Fruit fly (Drosophila melanogaster): ENCODE data around the gene Oscillin.

The Oscillin gene

DNA sequence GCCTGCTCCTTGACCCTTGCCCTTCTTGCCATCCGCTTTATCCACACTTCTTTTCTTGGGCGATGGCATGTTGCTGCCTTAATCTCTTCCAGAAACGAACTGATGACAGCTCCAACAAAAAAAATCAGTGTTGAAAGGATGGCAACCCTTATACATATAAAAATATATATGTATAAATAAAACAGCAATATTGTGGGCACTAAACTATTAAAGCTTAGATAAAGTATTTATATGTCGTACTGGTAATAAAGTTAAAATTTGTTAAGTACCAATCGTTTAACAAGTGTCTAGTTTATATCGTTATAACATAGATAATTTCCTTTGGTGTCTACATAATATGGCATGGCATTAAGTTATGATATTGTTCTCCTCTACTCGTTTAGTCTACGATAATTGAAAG lies 10.2 kb upstream of the Oscillin start, which contains the start of gene tomb:
tomb (minus strand) TSS at position 101 of the 400 bp plus-strand sequence.
- no peak for TF ChIP-seq noc (tag; optimal IDR thresholded peaks at IDR 0.05)

dm6 chr2L:5537063-5537462 lies 9.8 kb upstream of the Oscillin start:
- no peak for TF ChIP-seq noc (tag; optimal IDR thresholded peaks at IDR 0.05)

DNA sequence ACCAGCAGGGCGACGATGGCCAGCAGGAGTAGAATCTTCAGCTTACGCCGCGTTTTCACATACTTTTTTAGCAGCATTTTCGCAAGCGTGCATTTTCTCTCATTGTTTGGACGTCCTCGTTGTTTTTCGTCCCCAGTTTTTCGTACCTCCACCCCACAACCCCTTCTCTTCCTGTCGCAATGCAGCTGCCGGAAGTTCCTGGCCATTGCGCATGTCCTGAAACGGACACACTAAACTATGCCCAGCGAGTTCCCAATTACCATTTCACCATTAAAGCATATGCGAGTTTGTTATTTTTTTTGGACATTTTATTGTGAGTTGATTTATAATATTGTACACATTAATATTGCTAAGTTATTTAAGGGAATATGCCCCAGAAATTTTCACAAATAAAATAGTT lies 7.9 kb upstream of the Oscillin start, which contains the start of gene CG14015:
CG14015 (minus strand) TSS at position 163 of the 400 bp plus-strand sequence.
- TF ChIP-seq noc (tag; optimal IDR thresholded peaks at IDR 0.05): no peak

DNA sequence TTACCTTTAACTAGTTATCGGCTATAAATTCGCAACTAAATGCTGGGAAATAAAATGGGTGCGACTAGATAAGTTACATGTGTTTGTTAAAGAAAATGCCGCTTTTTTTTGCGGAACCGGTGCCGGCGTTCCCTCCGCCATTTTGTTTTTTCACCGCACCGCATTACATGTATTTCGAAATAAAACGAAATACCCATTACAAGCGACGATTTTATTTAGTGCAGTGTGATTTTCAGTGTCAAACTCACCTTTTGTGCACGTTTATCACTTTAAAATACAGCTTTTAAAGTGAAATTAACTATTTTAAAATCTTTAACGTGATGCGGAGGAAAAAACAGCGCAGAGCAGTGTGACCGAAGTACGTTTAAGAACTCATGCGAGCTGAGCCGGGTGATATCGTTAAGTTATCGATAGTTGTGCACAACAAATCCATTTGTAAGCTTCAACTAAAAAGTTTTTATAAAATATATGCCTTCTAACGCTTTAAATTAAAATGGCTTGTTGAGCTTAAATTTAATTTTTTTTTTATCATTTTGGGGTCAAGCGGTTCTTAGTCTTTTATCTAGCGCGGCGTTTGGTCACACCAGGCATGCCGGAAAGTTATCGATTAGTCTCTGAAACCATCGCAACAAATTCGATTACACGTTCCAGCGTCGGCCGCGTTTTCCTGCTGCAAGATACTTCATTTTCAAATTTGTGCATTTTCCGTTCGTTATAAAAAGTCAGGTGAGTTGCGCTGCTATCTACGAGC lies 4.8 kb upstream of the Oscillin start, which contains the start of the genes Hel25E and Lam:
Hel25E (minus strand) TSS at position 380 of the 751 bp plus-strand sequence.
Lam (plus strand) TSS at position 546 of the 751 bp plus-strand sequence.
- TF ChIP-seq noc (tag; optimal IDR thresholded peaks at IDR 0.05): no peak

DNA sequence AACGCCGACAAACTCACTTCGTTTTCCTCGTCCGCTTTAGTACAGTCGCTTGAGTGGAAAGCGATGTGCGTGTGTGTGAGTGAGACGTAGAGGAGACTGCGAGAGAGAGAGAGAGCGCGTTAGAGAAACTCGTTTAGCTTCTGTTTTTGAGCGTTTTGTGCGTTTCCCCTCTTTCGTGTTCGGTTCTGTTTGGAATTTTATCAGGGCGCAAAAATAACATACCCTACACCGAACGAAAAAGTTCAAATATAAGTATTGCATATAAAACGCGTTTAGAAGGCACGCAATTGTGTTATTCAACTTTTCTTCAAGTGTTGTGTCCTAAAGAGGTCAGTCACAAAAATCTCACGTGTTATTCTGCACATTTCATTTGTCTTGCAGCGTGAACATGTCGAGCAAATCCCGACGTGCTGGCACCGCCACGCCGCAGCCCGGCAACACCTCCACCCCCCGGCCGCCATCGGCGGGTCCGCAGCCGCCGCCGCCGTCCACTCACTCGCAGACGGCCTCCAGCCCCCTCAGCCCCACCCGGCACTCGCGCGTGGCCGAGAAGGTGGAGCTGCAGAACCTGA lies 3.9 kb upstream of the Oscillin start:
- peak; percentile 21 for TF ChIP-seq noc (tag; optimal IDR thresholded peaks at IDR 0.05)

- no peak for TF ChIP-seq noc (tag; optimal IDR thresholded peaks at IDR 0.05)
Measured at dm6 chr2L:5546207-5546517, 724 bp upstream of the Oscillin start.

DNA sequence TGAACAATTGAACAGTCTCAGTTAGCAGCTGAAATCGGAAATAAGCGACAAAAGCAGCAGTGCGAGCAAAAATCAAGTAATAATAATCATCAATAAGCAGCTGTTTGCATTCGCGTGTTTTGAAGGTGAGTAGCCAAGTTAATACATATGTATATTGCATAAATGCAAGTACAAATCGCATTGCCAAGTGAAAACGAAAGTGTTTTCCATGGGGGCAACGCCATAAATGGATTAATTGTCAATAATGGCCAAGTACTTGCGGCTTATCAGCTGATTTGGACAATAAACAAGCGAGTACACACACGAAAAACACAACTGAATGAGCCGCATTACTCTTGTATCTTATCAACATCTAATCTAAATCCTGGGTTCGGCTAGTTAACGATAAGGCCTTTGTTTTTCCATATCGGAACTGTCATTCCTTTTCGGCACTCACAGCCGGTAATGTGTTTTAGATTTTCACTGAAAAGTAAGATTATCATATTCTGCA lies 447 bp downstream of the Oscillin start:
- TF ChIP-seq noc (tag; optimal IDR thresholded peaks at IDR 0.05): peak; percentile 23

- no peak for TF ChIP-seq noc (tag; optimal IDR thresholded peaks at IDR 0.05)
Measured at dm6 chr2L:5550735-5551134, 3.8 kb downstream of the Oscillin start, which contains the start of gene CG14014. Gene CG14014, minus strand, starts transcription at chr2L:5550835.

DNA sequence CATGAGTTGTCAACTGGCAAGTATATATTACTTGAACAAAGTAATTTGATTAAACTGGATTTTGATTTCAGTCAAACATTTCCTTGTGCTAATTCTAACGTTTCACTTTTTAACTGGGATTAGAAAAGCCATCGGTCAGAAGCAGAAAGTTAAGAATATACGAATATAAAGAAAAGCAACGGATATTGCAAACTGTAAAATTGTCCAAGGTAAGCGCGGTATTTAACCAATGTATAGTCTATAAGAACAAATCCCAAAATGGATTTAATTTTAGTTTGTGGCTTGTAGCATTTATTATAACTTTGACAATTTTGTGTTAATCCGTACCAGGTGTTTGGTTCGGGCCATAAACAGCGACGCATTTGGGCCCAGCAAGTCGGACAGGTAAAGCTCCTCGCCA lies 4.7 kb downstream of the Oscillin start, which contains the start of gene CG18269:
CG18269 (plus strand) TSS at position 301 of the 400 bp plus-strand sequence.
- TF ChIP-seq noc (tag; optimal IDR thresholded peaks at IDR 0.05): no peak

DNA sequence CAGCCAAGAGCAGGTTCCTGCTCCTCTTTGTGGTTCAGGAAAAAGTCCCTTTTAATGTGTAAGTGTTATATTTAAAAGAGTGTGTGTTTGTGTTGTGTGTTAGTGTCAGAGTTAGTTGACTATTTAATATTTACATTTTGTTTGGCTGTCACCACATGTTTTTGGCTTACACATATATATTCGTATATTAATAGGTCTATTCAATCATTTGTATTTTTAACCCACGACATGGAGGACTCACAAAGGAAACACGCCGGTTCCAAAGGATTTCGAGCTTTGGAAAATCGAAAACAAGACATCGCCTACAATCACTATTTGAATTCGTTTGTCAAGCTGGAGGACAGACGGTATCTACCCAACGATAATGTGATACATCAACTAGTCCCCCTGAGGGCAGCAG lies 6.9 kb downstream of the Oscillin start, which contains the start of the genes CG14013 and CG14017:
CG14013 (minus strand) TSS at position 101 of the 400 bp plus-strand sequence.
CG14017 (plus strand) TSS at position 148 of the 400 bp plus-strand sequence.
- TF ChIP-seq noc (tag; optimal IDR thresholded peaks at IDR 0.05): no peak

dm6 chr2L:5554818-5555217 lies 7.9 kb downstream of the Oscillin start, which contains the start of gene GluRIIA:
Gene GluRIIA, plus strand, starts transcription at chr2L:5555072.
- no peak for TF ChIP-seq noc (tag; optimal IDR thresholded peaks at IDR 0.05)

DNA sequence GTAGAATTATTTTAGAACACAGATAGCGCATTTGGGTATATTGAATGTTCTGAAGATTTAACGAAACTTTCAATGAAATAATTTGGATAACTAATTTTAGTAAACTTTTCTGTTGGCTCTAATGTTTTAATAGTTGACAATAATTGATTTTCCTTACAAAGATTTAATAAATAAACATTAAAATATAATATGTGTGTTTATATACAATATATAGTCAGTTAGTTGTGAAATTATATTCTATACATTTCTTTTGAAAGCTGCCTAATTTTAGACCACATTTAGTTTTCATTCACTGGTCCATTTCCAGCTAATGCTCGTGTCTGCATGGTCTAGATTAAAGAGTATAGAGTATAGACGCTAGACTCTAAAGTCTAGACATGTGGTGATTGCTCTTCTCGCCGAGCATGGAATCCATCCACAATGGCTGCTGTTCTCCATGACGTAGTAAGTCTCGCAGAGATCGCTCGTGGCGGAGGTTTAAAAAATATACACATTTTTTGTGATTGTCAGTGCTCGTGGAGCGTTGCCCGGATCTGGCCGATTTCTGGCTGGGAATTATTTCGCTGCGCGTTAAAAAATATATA lies 12.0 kb downstream of the Oscillin start, which contains the start of gene GluRIIB:
GluRIIB (plus strand) TSS at position 534 of the 584 bp plus-strand sequence.
- no peak for TF ChIP-seq noc (tag; optimal IDR thresholded peaks at IDR 0.05)

DNA sequence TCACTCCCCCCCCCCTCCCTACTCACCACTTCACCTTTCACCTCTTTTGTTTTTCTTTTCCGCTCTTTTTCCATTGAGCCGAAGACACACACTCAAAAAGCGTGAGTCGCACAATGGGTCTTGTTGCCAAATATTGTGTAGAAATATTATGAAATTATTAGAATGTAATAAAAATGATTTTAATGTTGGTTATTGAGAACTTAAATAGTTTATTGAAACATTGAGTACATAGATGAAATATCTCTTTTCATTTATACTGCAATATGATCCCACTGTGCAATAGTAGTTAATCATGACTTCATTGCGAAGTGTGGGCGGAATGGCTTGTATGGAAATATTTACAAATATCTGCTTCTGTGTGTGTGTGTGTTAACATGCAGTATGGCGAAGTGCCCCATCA lies 20.2 kb downstream of the Oscillin start:
- no peak for TF ChIP-seq noc (tag; optimal IDR thresholded peaks at IDR 0.05)

- no peak for TF ChIP-seq noc (tag; optimal IDR thresholded peaks at IDR 0.05)
Measured at dm6 chr2L:5569503-5569902, 22.6 kb downstream of the Oscillin start.

- TF ChIP-seq noc (tag; optimal IDR thresholded peaks at IDR 0.05): no peak
Measured at dm6 chr2L:5581016-5581415, 34.1 kb downstream of the Oscillin start, which contains the start of gene CG14011. Gene CG14011, minus strand, starts transcription at chr2L:5581116.

DNA sequence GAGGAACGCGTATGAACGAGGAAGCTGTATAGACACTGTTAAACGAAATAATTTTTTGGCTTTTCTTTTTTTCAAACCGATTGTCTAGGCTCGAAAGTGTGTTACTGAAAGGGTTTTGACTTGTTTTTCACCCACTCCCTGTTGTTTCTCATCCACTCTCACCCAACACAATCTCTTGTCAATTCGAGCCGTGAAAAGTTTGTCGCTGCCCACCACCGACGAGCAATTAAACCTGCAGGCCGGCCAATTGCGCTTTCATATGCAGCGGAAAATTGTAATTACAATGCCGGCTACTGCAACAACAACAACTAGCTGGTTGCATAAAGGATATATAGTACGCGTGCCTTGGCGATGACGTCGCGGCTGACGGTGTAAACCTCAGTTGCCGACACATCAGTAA lies 41.4 kb downstream of the Oscillin start, which contains the start of gene CG7251:
CG7251 (minus strand) TSS at position 101 of the 400 bp plus-strand sequence.
- no peak for TF ChIP-seq noc (tag; optimal IDR thresholded peaks at IDR 0.05)
